Worm (Caenorhabditis elegans): ENCODE measurements around the gene H39E23.3.

DNA sequence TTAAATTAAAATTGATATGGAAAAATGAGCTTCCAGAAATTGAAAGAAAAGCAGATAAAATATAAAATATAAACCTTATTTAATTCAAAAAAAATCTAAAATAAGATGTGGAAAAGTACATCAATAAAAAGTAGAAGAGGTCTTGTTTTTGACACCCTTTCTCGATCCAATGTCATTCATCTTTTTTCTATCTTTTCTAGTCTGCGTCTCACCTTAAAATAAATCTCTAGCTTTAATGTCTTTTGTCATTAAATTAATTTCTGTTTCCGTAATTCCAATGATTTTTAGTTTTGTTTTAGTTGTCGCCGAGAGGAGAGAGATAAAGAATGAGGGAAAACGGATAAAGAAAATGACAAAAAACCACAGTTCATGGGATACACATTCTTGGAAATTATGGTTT lies 41.5 kb downstream of the H39E23.3 start:
- TF ChIP-seq nhr-11 (tag; optimal IDR thresholded peaks at IDR 0.05) (no peak), pha-4 (tag; optimal IDR thresholded peaks at IDR 0.05) (no peak), hlh-30 (tag; optimal IDR thresholded peaks at IDR 0.05; ENCODE audit: insufficient read depth) (no peak), unc-86 (tag; optimal IDR thresholded peaks at IDR 0.05) (no peak), ama-1 (optimal IDR thresholded peaks at IDR 0.05) (no peak)
